Worm (Caenorhabditis elegans): ENCODE measurements around the gene T26C5.2.

- no peak for TF ChIP-seq skn-1 (tag; optimal IDR thresholded peaks at IDR 0.05)
- no peak for TF ChIP-seq snpc-1.2 (GFP tag; IDR thresholded peaks at IDR 0.05)
- no peak for TF ChIP-seq egl-27 (tag; optimal IDR thresholded peaks at IDR 0.05)
- no peak for TF ChIP-seq dmd-9 (GFP tag; IDR thresholded peaks at IDR 0.05)
- TF ChIP-seq nhr-77 (tag; optimal IDR thresholded peaks at IDR 0.05), result no peak
- TF ChIP-seq fkh-10 (GFP tag; optimal IDR thresholded peaks at IDR 0.05), result no peak
- no peak for TF ChIP-seq zag-1 (tag; optimal IDR thresholded peaks at IDR 0.05)
- no peak for TF ChIP-seq dve-1 (tag; optimal IDR thresholded peaks at IDR 0.05; ENCODE audit: insufficient read depth)
- TF ChIP-seq lin-15B (tag; optimal IDR thresholded peaks at IDR 0.05), result no peak
- TF ChIP-seq nhr-11 (tag; optimal IDR thresholded peaks at IDR 0.05), result no peak
- TF ChIP-seq ceh-82 (tag; optimal IDR thresholded peaks at IDR 0.05), result no peak
- TF ChIP-seq tra-1 (GFP tag; IDR thresholded peaks at IDR 0.05), result no peak
Measured at ce11 chrII:9280846-9281245, 47.8 kb downstream of the T26C5.2 start.
